Fruit fly (Drosophila melanogaster) Kc167 (cell line): ENCODE data around the gene CG5653.

Experiments
- Myc ChIP-seq: fragments of >200 bp; optimal IDR thresholded peaks from 2 replicates; lab custom pipeline; 2017; ENCODE audit warnings: missing external identifiers
- Sin3A ChIP-seq: fragments of >200 bp; optimal IDR thresholded peaks from 2 replicates; lab custom pipeline; 2018; ENCODE audit warnings: missing external identifiers
- h ChIP-seq: fragments of >200 bp; optimal IDR thresholded peaks from 3 replicates; lab custom pipeline; 2018; ENCODE audit warnings: missing external identifiers
- insv ChIP-seq: fragments of >200 bp; optimal IDR thresholded peaks from 3 replicates; lab custom pipeline; 2018; ENCODE audit warnings: missing external identifiers
- ttk ChIP-seq: sonication (Bioruptor generic); optimal IDR thresholded peaks from 2 replicates; lab custom pipeline; 2017; ENCODE audit warnings: missing external identifiers

dm6 chr3L:8925679-8926078 lies 40.5 kb downstream of the CG5653 start:
- TF ChIP-seq Sin3A (lab: Kevin White, UChicago) (no peak), insv (lab: Kevin White, UChicago) (no peak), Myc (lab: Kevin White, UChicago) (no peak), h (lab: Kevin White, UChicago) (no peak), ttk (lab: Kevin White, UChicago) (no peak)
